Fruit fly (Drosophila melanogaster) whole organism, prepupa: ENCODE data around the gene Setx.

ENCODE experiments used
- Blimp-1 ChIP-seq: fragments of 200-800 bp; sonication (Bioruptor generic); optimal IDR thresholded peaks from 3 replicates; lab custom pipeline; 2017; ENCODE audit warnings: missing biosample characterization, missing genetic modification characterization, mild to moderate bottlenecking, moderate library complexity, missing genetic modification reagents
- CG10631 ChIP-seq: fragments of 200-800 bp; sonication (Bioruptor generic); optimal IDR thresholded peaks from 2 replicates; lab custom pipeline; 2016; ENCODE audit warnings: missing biosample characterization, missing genetic modification characterization
- CG10669 ChIP-seq: fragments of 200-800 bp; sonication (Bioruptor generic); optimal IDR thresholded peaks from 3 replicates; lab custom pipeline; 2018; ENCODE audit warnings: missing biosample characterization, mild to moderate bottlenecking, missing genetic modification characterization, moderate library complexity
- CG11294 ChIP-seq: fragments of 200-800 bp; sonication (Bioruptor generic); IDR thresholded peaks from 2 replicates; pipeline ENCODE4 v1.3.6; 2022; ENCODE audit warnings: missing biosample characterization, missing genetic modification characterization
- CG11762 ChIP-seq: fragments of 200-800 bp; sonication (Bioruptor generic); optimal IDR thresholded peaks from 3 replicates; lab custom pipeline; 2016; ENCODE audit warnings: missing biosample characterization, missing genetic modification characterization; ENCODE audit not compliant: insufficient read depth
- CG11902 ChIP-seq: fragments of 200-800 bp; sonication (Bioruptor generic); optimal IDR thresholded peaks from 3 replicates; lab custom pipeline; 2016; ENCODE audit warnings: missing biosample characterization, missing genetic modification characterization
- CG15336 ChIP-seq: fragments of 200-800 bp; sonication (Bioruptor generic); IDR thresholded peaks from 2 replicates; pipeline ENCODE4 v1.3.6; 2022; ENCODE audit warnings: missing biosample characterization, missing genetic modification characterization
- CG1621 ChIP-seq: fragments of 200-800 bp; sonication (Bioruptor generic); optimal IDR thresholded peaks from 3 replicates; lab custom pipeline; 2018; ENCODE audit warnings: missing biosample characterization, mild to moderate bottlenecking, missing genetic modification characterization
- CG31627 ChIP-seq: fragments of 200-800 bp; sonication (Bioruptor generic); optimal IDR thresholded peaks from 3 replicates; lab custom pipeline; 2016; ENCODE audit warnings: missing biosample characterization, missing genetic modification characterization
- CG32006 ChIP-seq: fragments of 200-800 bp; sonication (Bioruptor generic); optimal IDR thresholded peaks from 3 replicates; lab custom pipeline; 2017; ENCODE audit warnings: missing biosample characterization, mild to moderate bottlenecking, missing genetic modification characterization
- CG34406 ChIP-seq: fragments of 200-800 bp; sonication (Bioruptor generic); optimal IDR thresholded peaks from 3 replicates; lab custom pipeline; 2016; ENCODE audit warnings: missing biosample characterization, missing genetic modification characterization
- CG3919 ChIP-seq: fragments of 200-800 bp; sonication (Bioruptor generic); optimal IDR thresholded peaks from 3 replicates; lab custom pipeline; 2016; ENCODE audit warnings: missing biosample characterization, missing genetic modification characterization
- CG4318 ChIP-seq: fragments of 200-800 bp; sonication (Bioruptor generic); optimal IDR thresholded peaks from 3 replicates; lab custom pipeline; 2017; ENCODE audit warnings: missing biosample characterization, mild to moderate bottlenecking, missing genetic modification characterization
- CG6163 ChIP-seq: fragments of 200-800 bp; sonication (Bioruptor generic); IDR thresholded peaks from 3 replicates; pipeline ENCODE4 v1.3.6; 2022; ENCODE audit warnings: missing biosample characterization, missing genetic modification characterization
- CG6276 ChIP-seq: fragments of 200-800 bp; sonication (Bioruptor generic); optimal IDR thresholded peaks from 2 replicates; lab custom pipeline; 2017; ENCODE audit warnings: missing biosample characterization, mild to moderate bottlenecking, missing genetic modification characterization
- CG6792 ChIP-seq: fragments of 200-800 bp; sonication (Bioruptor generic); optimal IDR thresholded peaks from 3 replicates; lab custom pipeline; 2016; ENCODE audit warnings: missing biosample characterization, missing genetic modification characterization
- CG6808 ChIP-seq: fragments of 200-800 bp; sonication (Bioruptor generic); optimal IDR thresholded peaks from 3 replicates; lab custom pipeline; 2017; ENCODE audit warnings: missing biosample characterization, missing genetic modification characterization, mild to moderate bottlenecking, moderate library complexity, missing genetic modification reagents
- CG6854 ChIP-seq: fragments of 200-800 bp; sonication (Bioruptor generic); optimal IDR thresholded peaks from 2 replicates; lab custom pipeline; 2017; ENCODE audit warnings: missing biosample characterization, mild to moderate bottlenecking, missing genetic modification characterization
- CG7368 ChIP-seq: fragments of 200-800 bp; sonication (Bioruptor generic); optimal IDR thresholded peaks from 3 replicates; lab custom pipeline; 2016; ENCODE audit warnings: missing biosample characterization, missing genetic modification characterization
- CG8119 ChIP-seq: fragments of 200-800 bp; sonication (Bioruptor generic); IDR thresholded peaks from 3 replicates; pipeline ENCODE4 v1.3.6; 2022; ENCODE audit warnings: missing biosample characterization, missing genetic modification characterization
- CG9139 ChIP-seq: fragments of 200-800 bp; sonication (Bioruptor generic); optimal IDR thresholded peaks from 3 replicates; lab custom pipeline; 2017; ENCODE audit warnings: missing biosample characterization, mild to moderate bottlenecking, missing genetic modification characterization
- Eip78C ChIP-seq: fragments of 200-800 bp; sonication (Bioruptor generic); peaks from one replicate; lab custom pipeline; 2016; ENCODE audit warnings: missing biosample characterization, missing genetic modification characterization
- Ets21C ChIP-seq: fragments of 200-800 bp; sonication (Bioruptor generic); optimal IDR thresholded peaks from 3 replicates; lab custom pipeline; 2016; ENCODE audit warnings: missing biosample characterization, missing genetic modification characterization
- Ets96B ChIP-seq: fragments of 200-800 bp; optimal IDR thresholded peaks from 2 replicates; lab custom pipeline; 2019; ENCODE audit warnings: missing biosample characterization, mild to moderate bottlenecking, missing genetic modification characterization, moderate library complexity
- Gug ChIP-seq: fragments of 200-800 bp; sonication (Bioruptor generic); IDR thresholded peaks from 2 replicates; pipeline ENCODE4 v1.3.6; 2022; ENCODE audit warnings: missing biosample characterization, missing genetic modification characterization
- Hr38 ChIP-seq: sonication (Bioruptor generic); optimal IDR thresholded peaks from 2 replicates; lab custom pipeline; 2016; ENCODE audit warnings: missing biosample characterization, missing genetic modification characterization
- Hr4 ChIP-seq: fragments of 200-800 bp; sonication (Bioruptor generic); optimal IDR thresholded peaks from 3 replicates; lab custom pipeline; 2016; ENCODE audit warnings: missing biosample characterization, missing genetic modification characterization
- OdsH ChIP-seq: fragments of 200-800 bp; sonication (Bioruptor generic); optimal IDR thresholded peaks from 3 replicates; lab custom pipeline; 2016; ENCODE audit warnings: missing biosample characterization, missing genetic modification characterization
- Smox ChIP-seq: fragments of 200-800 bp; sonication (Bioruptor generic); optimal IDR thresholded peaks from 3 replicates; lab custom pipeline; 2016; ENCODE audit warnings: missing biosample characterization, missing genetic modification characterization
- Sox102F ChIP-seq: fragments of 200-800 bp; sonication (Bioruptor generic); optimal IDR thresholded peaks from 2 replicates; lab custom pipeline; 2016; ENCODE audit warnings: missing biosample characterization, mild to moderate bottlenecking, missing genetic modification characterization
- Sox14 ChIP-seq: fragments of 200-800 bp; sonication (Bioruptor generic); optimal IDR thresholded peaks from 3 replicates; lab custom pipeline; 2016; ENCODE audit warnings: missing biosample characterization, missing genetic modification characterization
- Sox15 ChIP-seq: fragments of 200-800 bp; sonication (Bioruptor generic); optimal IDR thresholded peaks from 3 replicates; lab custom pipeline; 2016; ENCODE audit warnings: missing biosample characterization, missing genetic modification characterization
- achi ChIP-seq: fragments of 200-800 bp; sonication (Bioruptor generic); optimal IDR thresholded peaks from 3 replicates; lab custom pipeline; 2016; ENCODE audit warnings: missing biosample characterization, missing genetic modification characterization
- acj6 ChIP-seq: fragments of 200-800 bp; sonication (Bioruptor generic); optimal IDR thresholded peaks from 3 replicates; lab custom pipeline; 2016; ENCODE audit warnings: missing biosample characterization, missing genetic modification characterization
- cyc ChIP-seq: fragments of 200-800 bp; sonication (Bioruptor generic); optimal IDR thresholded peaks from 3 replicates; lab custom pipeline; 2016; ENCODE audit warnings: missing biosample characterization, missing genetic modification characterization
- dac ChIP-seq: fragments of 200-800 bp; sonication (Bioruptor generic); optimal IDR thresholded peaks from 2 replicates; lab custom pipeline; 2017; ENCODE audit warnings: missing biosample characterization, mild to moderate bottlenecking, missing genetic modification characterization
- dsx ChIP-seq: fragments of 200-800 bp; optimal IDR thresholded peaks from 3 replicates; lab custom pipeline; 2019; ENCODE audit warnings: missing biosample characterization, mild to moderate bottlenecking, missing genetic modification characterization, moderate library complexity; ENCODE audit not compliant: poor library complexity, severe bottlenecking
- eg ChIP-seq: fragments of 200-800 bp; sonication (Bioruptor generic); IDR thresholded peaks from 3 replicates; pipeline ENCODE4 v1.3.6; 2022; ENCODE audit warnings: missing biosample characterization, missing genetic modification characterization
- esn ChIP-seq: fragments of 200-800 bp; sonication (Bioruptor generic); optimal IDR thresholded peaks from 2 replicates; lab custom pipeline; 2016; ENCODE audit warnings: missing biosample characterization, mild to moderate bottlenecking, missing genetic modification characterization, moderate library complexity
- fd59A ChIP-seq: fragments of 200-800 bp; sonication (Bioruptor generic); optimal IDR thresholded peaks from 2 replicates; lab custom pipeline; 2017; ENCODE audit warnings: missing biosample characterization, mild to moderate bottlenecking, missing genetic modification characterization, missing genetic modification reagents
- fd85E ChIP-seq: fragments of 200-800 bp; sonication (Bioruptor generic); optimal IDR thresholded peaks from 3 replicates; lab custom pipeline; 2016; ENCODE audit warnings: missing biosample characterization, missing genetic modification characterization
- fkh ChIP-seq: fragments of 200-800 bp; sonication (Bioruptor generic); optimal IDR thresholded peaks from 3 replicates; lab custom pipeline; 2017; ENCODE audit warnings: missing biosample characterization, mild to moderate bottlenecking, missing genetic modification characterization, moderate library complexity
- lz ChIP-seq: fragments of 200-800 bp; sonication (Bioruptor generic); optimal IDR thresholded peaks from 3 replicates; lab custom pipeline; 2016; ENCODE audit warnings: missing biosample characterization, missing genetic modification characterization
- net ChIP-seq: fragments of 200-800 bp; sonication (Bioruptor generic); optimal IDR thresholded peaks from 3 replicates; lab custom pipeline; 2016; ENCODE audit warnings: missing biosample characterization, missing genetic modification characterization
- pdm3 ChIP-seq: fragments of 200-800 bp; sonication (Bioruptor generic); optimal IDR thresholded peaks from 3 replicates; lab custom pipeline; 2016; ENCODE audit warnings: missing biosample characterization, missing genetic modification characterization
- spab ChIP-seq: fragments of 200-800 bp; sonication (Bioruptor generic); optimal IDR thresholded peaks from 2 replicates; lab custom pipeline; 2017; ENCODE audit warnings: missing biosample characterization, mild to moderate bottlenecking, missing genetic modification characterization, missing genetic modification reagents
- ss ChIP-seq, 2 experiments: fragments of 200-800 bp; sonication (Bioruptor generic); optimal IDR thresholded peaks; 2 replicates in 1 of 2; 3 replicates in 1 of 2; lab custom pipeline; 2017 to 2018; ENCODE audit warnings: mild to moderate bottlenecking in 2 of 2, missing biosample characterization in 2 of 2, missing genetic modification characterization in 2 of 2, moderate library complexity in 1 of 2
- svp ChIP-seq: fragments of 200-800 bp; sonication (Bioruptor generic); peaks from one replicate; lab custom pipeline; 2016; ENCODE audit warnings: missing biosample characterization, missing genetic modification characterization
- topi ChIP-seq: fragments of 200-800 bp; sonication (Bioruptor generic); optimal IDR thresholded peaks from 3 replicates; lab custom pipeline; 2016; ENCODE audit warnings: missing biosample characterization, missing genetic modification characterization
- vri ChIP-seq: fragments of 200-800 bp; sonication (Bioruptor generic); optimal IDR thresholded peaks from 3 replicates; lab custom pipeline; 2016; ENCODE audit warnings: missing biosample characterization, mild to moderate bottlenecking, missing genetic modification characterization

Gene Setx

DNA sequence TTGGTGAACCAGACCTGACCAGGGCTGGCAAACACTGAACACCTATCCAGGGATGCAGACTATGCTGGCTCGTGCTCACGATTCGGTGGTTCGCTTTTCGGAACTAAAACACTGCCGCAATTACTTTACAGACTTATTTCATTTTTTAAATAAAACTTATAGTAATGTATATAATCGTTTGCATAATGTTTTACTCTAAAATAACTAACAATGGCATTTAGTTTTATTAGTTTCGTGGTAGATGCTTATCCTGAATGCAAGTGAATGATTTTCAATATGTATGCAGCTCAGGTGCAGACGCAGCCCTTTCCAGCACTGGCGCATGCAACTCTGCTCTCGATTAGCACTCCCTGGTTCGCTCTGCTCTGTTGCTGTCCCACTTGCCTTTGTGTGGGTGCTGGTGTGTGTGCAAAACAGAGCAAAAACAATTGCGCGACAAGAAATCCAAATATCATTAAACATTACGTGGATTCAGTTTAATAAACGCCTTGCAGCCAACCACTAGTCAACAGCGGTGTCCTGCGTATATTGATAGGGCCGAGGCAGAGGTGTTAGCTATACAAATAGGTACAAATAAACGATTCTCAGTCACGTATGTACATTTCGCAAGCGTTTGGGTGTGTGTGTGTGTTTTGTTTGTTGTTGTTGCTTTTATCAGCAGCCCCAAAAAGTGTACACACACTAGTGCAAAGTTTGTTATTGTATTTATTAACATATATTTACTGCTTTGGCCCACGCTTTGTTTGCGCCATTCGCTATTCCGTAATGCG, 49.5 kb upstream of the Setx start, which contains the start of the genes ERR and Atg18a:
Gene ERR (minus strand): TSS at position 45 of the 770 bp plus-strand sequence.
Gene Atg18a (plus strand): TSS at position 231 of the 770 bp plus-strand sequence.
- TF ChIP-seq ss (GFP tag; optimal IDR thresholded peaks at IDR 0.05; lab: Kevin White, UChicago) (peak in 1 of 2 experiments; percentile 67), Blimp-1 (GFP tag; lab: Kevin White, UChicago) (peak; percentile 51), svp (GFP tag; lab: Kevin White, UChicago) (no peak), achi (GFP tag; lab: Kevin White, UChicago) (peak; percentile 82), CG9139 (no peak), CG6163 (GFP tag; lab: Robert Waterston, UW) (peak; percentile 85), CG6854 (GFP tag; lab: Kevin White, UChicago) (peak; percentile 20), topi (GFP tag; lab: Kevin White, UChicago) (peak; percentile 78), dsx (GFP tag; lab: Kevin White, UChicago) (peak; percentile 65), Eip78C (GFP tag; lab: Kevin White, UChicago) (peak; percentile 85), Gug (GFP tag; lab: Robert Waterston, UW) (peak; percentile 82), CG10631 (GFP tag; lab: Kevin White, UChicago) (peak; percentile 93), Smox (GFP tag; lab: Kevin White, UChicago) (no peak), Ets96B (peak; percentile 75), vri (peak; percentile 68), CG11762 (peak; percentile 61), CG8119 (GFP tag; lab: Robert Waterston, UW) (peak; percentile 75), CG15336 (GFP tag; lab: Robert Waterston, UW) (peak; percentile 63), Hr38 (GFP tag; lab: Kevin White, UChicago) (peak; percentile 60), CG31627 (GFP tag; lab: Kevin White, UChicago) (peak; percentile 95), fkh (GFP tag; lab: Kevin White, UChicago) (peak; percentile 63), OdsH (GFP tag; lab: Kevin White, UChicago) (peak; percentile 89), CG6276 (GFP tag; lab: Kevin White, UChicago) (no peak), CG34406 (GFP tag; lab: Kevin White, UChicago) (peak; percentile 82), CG6808 (GFP tag; lab: Kevin White, UChicago) (peak; percentile 58), CG3919 (GFP tag; lab: Kevin White, UChicago) (peak; percentile 85), CG6792 (GFP tag; lab: Kevin White, UChicago) (peak; percentile 80), cyc (peak; percentile 91), lz (GFP tag; lab: Kevin White, UChicago) (peak; percentile 91), Sox14 (GFP tag; lab: Kevin White, UChicago) (peak; percentile 93), esn (GFP tag; lab: Kevin White, UChicago) (peak; percentile 88), CG1621 (peak; percentile 12), spab (no peak), dac (GFP tag; lab: Kevin White, UChicago) (peak; percentile 73), CG4318 (peak; percentile 85), Sox102F (GFP tag; lab: Kevin White, UChicago) (peak; percentile 81), CG7368 (GFP tag; lab: Kevin White, UChicago) (peak; percentile 75), Sox15 (GFP tag; lab: Kevin White, UChicago) (peak; percentile 90), pdm3 (GFP tag; lab: Kevin White, UChicago) (no peak), CG32006 (GFP tag; lab: Kevin White, UChicago) (peak; percentile 89), CG11902 (GFP tag; lab: Kevin White, UChicago) (peak; percentile 91), Hr4 (GFP tag; lab: Kevin White, UChicago) (peak; percentile 90), fd85E (GFP tag; lab: Kevin White, UChicago) (peak; percentile 67), eg (GFP tag; lab: Robert Waterston, UW) (peak; percentile 91), CG11294 (GFP tag; lab: Robert Waterston, UW) (peak; percentile 76; the same call in 1 of the 2 replicates), net (peak; percentile 67), Ets21C (GFP tag; lab: Kevin White, UChicago) (peak; percentile 87), acj6 (GFP tag; lab: Kevin White, UChicago) (peak; percentile 89), fd59A (peak; percentile 71), CG10669 (no peak)
